Fruit fly (Drosophila melanogaster): ENCODE results near the gene CG4461.

dm6 chr3L:9419328-9419727, 44.1 kb downstream of the CG4461 start:
- TF ChIP-seq D1 (tag; optimal IDR thresholded peaks at IDR 0.05) (no peak), CG8159 (tag; optimal IDR thresholded peaks at IDR 0.05) (peak; percentile 47), Pif1B (GFP tag; optimal IDR thresholded peaks at IDR 0.05) (peak; percentile 5), CG13204 (GFP tag; optimal IDR thresholded peaks at IDR 0.05) (no peak), CG14655 (GFP tag; optimal IDR thresholded peaks at IDR 0.05) (peak; percentile 36), CG34367 (tag; optimal IDR thresholded peaks at IDR 0.05) (peak; percentile 21), CG9948 (tag; optimal IDR thresholded peaks at IDR 0.05) (peak; percentile 45), CG12605 (GFP tag; IDR thresholded peaks at IDR 0.05) (peak; percentile 62), gl (tag; optimal IDR thresholded peaks at IDR 0.05) (no peak), CG32121 (GFP tag; IDR thresholded peaks at IDR 0.05) (peak; percentile 90), EcR (GFP tag; optimal IDR thresholded peaks at IDR 0.05) (no peak), CG15710 (tag; optimal IDR thresholded peaks at IDR 0.05) (peak; percentile 40), fd96Ca (GFP tag; IDR thresholded peaks at IDR 0.05) (peak; percentile 89)
